Fruit fly (Drosophila melanogaster) whole organism, pupa: Measurements from ENCODE around the gene Grip71.

ENCODE experiments used
- CG13204 ChIP-seq: fragments of 200-800 bp; sonication (Bioruptor generic); optimal IDR thresholded peaks from 2 replicates; lab custom pipeline; 2018; ENCODE audit warnings: missing biosample characterization, mild to moderate bottlenecking, missing genetic modification characterization, moderate library complexity
- CG14655 ChIP-seq: fragments of 200-800 bp; sonication (Bioruptor generic); optimal IDR thresholded peaks from 3 replicates; lab custom pipeline; 2017; ENCODE audit warnings: mild to moderate bottlenecking, missing biosample characterization, missing genetic modification reagents, missing genetic modification characterization
- CG15710 ChIP-seq: fragments of 200-800 bp; sonication (Bioruptor generic); optimal IDR thresholded peaks from 2 replicates; lab custom pipeline; 2018; ENCODE audit warnings: missing biosample characterization, mild to moderate bottlenecking, missing genetic modification characterization, moderate library complexity
- CG4496 ChIP-seq: fragments of 200-800 bp; sonication (Bioruptor generic); IDR thresholded peaks from 3 replicates; pipeline ENCODE4 v1.3.6; 2022; ENCODE audit warnings: missing biosample characterization, missing genetic modification characterization
- CG8159 ChIP-seq: fragments of 200-800 bp; sonication (Bioruptor generic); optimal IDR thresholded peaks from 3 replicates; lab custom pipeline; 2018; ENCODE audit warnings: missing biosample characterization, mild to moderate bottlenecking, missing genetic modification characterization, moderate library complexity
- CG8301 ChIP-seq: fragments of 200-800 bp; sonication (Bioruptor generic); optimal IDR thresholded peaks from 2 replicates; lab custom pipeline; 2018; ENCODE audit warnings: missing biosample characterization, mild to moderate bottlenecking, missing genetic modification characterization
- CG9948 ChIP-seq: fragments of 200-800 bp; sonication (Bioruptor generic); optimal IDR thresholded peaks from 2 replicates; lab custom pipeline; 2018; ENCODE audit warnings: missing biosample characterization, mild to moderate bottlenecking, missing genetic modification characterization, moderate library complexity
- D1 ChIP-seq: fragments of 200-800 bp; sonication (Bioruptor generic); optimal IDR thresholded peaks from 2 replicates; lab custom pipeline; 2018; ENCODE audit warnings: missing biosample characterization, mild to moderate bottlenecking, missing genetic modification characterization, moderate library complexity
- EcR ChIP-seq: fragments of 200-800 bp; sonication (Bioruptor generic); optimal IDR thresholded peaks from 3 replicates; lab custom pipeline; 2019; ENCODE audit warnings: missing biosample characterization, missing genetic modification characterization, mild to moderate bottlenecking, moderate library complexity, missing genetic modification reagents
- Pif1B ChIP-seq: fragments of 200-800 bp; sonication (Bioruptor generic); optimal IDR thresholded peaks from 3 replicates; lab custom pipeline; 2016; ENCODE audit warnings: missing biosample characterization, missing genetic modification characterization
- fd96Ca ChIP-seq: fragments of 200-800 bp; sonication (Bioruptor generic); IDR thresholded peaks from 3 replicates; pipeline ENCODE4 v1.3.6; 2022; ENCODE audit warnings: missing biosample characterization, missing genetic modification characterization
- rn ChIP-seq: fragments of 200-800 bp; sonication (Bioruptor generic); IDR thresholded peaks from 2 replicates; pipeline ENCODE4 v1.3.6; 2022; ENCODE audit warnings: missing biosample characterization, missing genetic modification characterization

DNA sequence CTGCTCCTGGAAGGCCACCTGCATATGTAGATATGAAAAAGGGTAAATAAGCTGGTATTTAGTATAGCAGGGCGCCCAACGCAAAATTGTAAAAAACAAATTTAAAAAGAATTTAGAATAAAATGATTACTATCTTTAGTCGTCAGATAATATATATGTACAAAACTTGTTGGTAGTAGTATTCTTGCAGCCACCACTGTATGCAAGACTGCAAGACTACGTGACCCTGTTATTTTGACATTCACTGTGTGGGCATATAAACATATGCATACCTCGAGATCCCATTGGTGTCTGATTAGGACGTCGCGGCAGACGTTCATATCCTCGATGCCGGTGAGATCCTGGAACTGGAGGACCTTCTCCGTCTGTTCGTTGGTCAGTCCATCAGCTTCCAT lies 805 bp upstream of the Grip71 start:
- TF ChIP-seq fd96Ca (GFP tag; lab: Robert Waterston, UW) (no peak), Pif1B (GFP tag; lab: Kevin White, UChicago) (peak; percentile 18), CG9948 (tag; lab: Kevin White, UChicago) (no peak), CG15710 (no peak), rn (no peak), CG14655 (GFP tag; lab: Kevin White, UChicago) (no peak), CG8159 (no peak), EcR (GFP tag; lab: Kevin White, UChicago) (no peak), CG8301 (tag; lab: Kevin White, UChicago) (no peak), CG13204 (GFP tag; lab: Kevin White, UChicago) (no peak), D1 (tag; lab: Kevin White, UChicago) (no peak), CG4496 (GFP tag; lab: Robert Waterston, UW) (no peak)
